Worm (Caenorhabditis elegans) whole organism, mixed stage, embryonic: Measurements from ENCODE around the gene srh-78.

Source experiments
- M03D4.4 ChIP-seq: sonication (generic microtip); optimal IDR thresholded peaks from 2 replicates; lab custom pipeline; 2017; ENCODE audit warnings: mild to moderate bottlenecking, missing genetic modification characterization, missing compliant biosample characterization
- bed-3 ChIP-seq: fragments of 200-800 bp; sonication (Bioruptor generic); optimal IDR thresholded peaks from 3 replicates; lab custom pipeline; 2018; ENCODE audit warnings: mild to moderate bottlenecking, missing genetic modification characterization, moderate library complexity, missing compliant biosample characterization
- ceh-39 ChIP-seq: fragments of 150-350 bp; optimal IDR thresholded peaks from 2 replicates; lab custom pipeline; 2014; ENCODE audit warnings: missing biosample characterization, missing genetic modification characterization
- ceh-83 ChIP-seq: fragments of 200-800 bp; sonication (Bioruptor generic); optimal IDR thresholded peaks from 2 replicates; lab custom pipeline; 2018; ENCODE audit warnings: mild to moderate bottlenecking, missing genetic modification characterization, missing compliant biosample characterization
- ces-1 ChIP-seq: fragments of 150-350 bp; optimal IDR thresholded peaks from 2 replicates; lab custom pipeline; 2014; ENCODE audit warnings: missing biosample characterization, missing genetic modification reagents, missing genetic modification characterization
- flh-1 ChIP-seq: fragments of 200-800 bp; sonication (Bioruptor generic); optimal IDR thresholded peaks from 2 replicates; lab custom pipeline; 2018; ENCODE audit warnings: mild to moderate bottlenecking, missing genetic modification characterization, moderate library complexity, missing compliant biosample characterization
- ham-2 ChIP-seq: fragments of 200-800 bp; sonication (Bioruptor generic); optimal IDR thresholded peaks from 2 replicates; lab custom pipeline; 2018; ENCODE audit warnings: mild to moderate bottlenecking, missing genetic modification characterization, missing compliant biosample characterization
- hlh-1 ChIP-seq: fragments of 150-350 bp; optimal IDR thresholded peaks from 2 replicates; lab custom pipeline; 2014; ENCODE audit warnings: missing biosample characterization, missing genetic modification reagents, missing genetic modification characterization
- lin-13 ChIP-seq: fragments of 150-350 bp; optimal IDR thresholded peaks from 2 replicates; lab custom pipeline; 2014; ENCODE audit warnings: missing biosample characterization, missing genetic modification characterization
- lin-32 ChIP-seq: fragments of 200-800 bp; sonication (Bioruptor generic); optimal IDR thresholded peaks from 2 replicates; lab custom pipeline; 2018; ENCODE audit warnings: mild to moderate bottlenecking, missing genetic modification characterization, missing compliant biosample characterization
- lsy-2 ChIP-seq: fragments of 150-350 bp; optimal IDR thresholded peaks from 2 replicates; lab custom pipeline; 2014; ENCODE audit warnings: missing biosample characterization, missing genetic modification characterization
- mep-1 ChIP-seq: fragments of 150-350 bp; optimal IDR thresholded peaks from 2 replicates; lab custom pipeline; 2017; ENCODE audit warnings: missing biosample characterization, missing genetic modification reagents, missing genetic modification characterization, inconsistent platforms
- nhr-12 ChIP-seq: fragments of 150-350 bp; optimal IDR thresholded peaks from 2 replicates; lab custom pipeline; 2014; ENCODE audit warnings: missing biosample characterization, missing genetic modification characterization
- nhr-28 ChIP-seq: fragments of 150-350 bp; optimal IDR thresholded peaks from 2 replicates; lab custom pipeline; 2014; ENCODE audit warnings: missing biosample characterization, missing genetic modification characterization
- nhr-76 ChIP-seq: sonication (generic microtip); optimal IDR thresholded peaks from 2 replicates; lab custom pipeline; 2017; ENCODE audit warnings: missing biosample characterization, missing genetic modification characterization
- pha-4 ChIP-seq: fragments of 150-350 bp; optimal IDR thresholded peaks from 2 replicates; lab custom pipeline; 2018; ENCODE audit warnings: missing biosample characterization, missing genetic modification reagents, missing genetic modification characterization
- sem-2 ChIP-seq: fragments of 200-800 bp; sonication (Bioruptor generic); optimal IDR thresholded peaks from 2 replicates; lab custom pipeline; 2018; ENCODE audit warnings: mild to moderate bottlenecking, missing genetic modification characterization, missing compliant biosample characterization
- snpc-4 ChIP-seq: fragments of 150-350 bp; optimal IDR thresholded peaks from 2 replicates; lab custom pipeline; 2014; ENCODE audit warnings: missing biosample characterization, missing genetic modification characterization
- unc-39 ChIP-seq: fragments of 150-350 bp; optimal IDR thresholded peaks from 2 replicates; lab custom pipeline; 2014; ENCODE audit warnings: missing biosample characterization, missing genetic modification characterization
- unc-62 ChIP-seq: fragments of 150-350 bp; optimal IDR thresholded peaks from 2 replicates; lab custom pipeline; 2014; ENCODE audit warnings: missing biosample characterization, missing genetic modification reagents, missing genetic modification characterization
- zip-8 ChIP-seq: fragments of 150-350 bp; optimal IDR thresholded peaks from 2 replicates; lab custom pipeline; 2014; ENCODE audit warnings: missing biosample characterization, missing genetic modification characterization
- ztf-11 ChIP-seq: fragments of 150-350 bp; optimal IDR thresholded peaks from 2 replicates; lab custom pipeline; 2014; ENCODE audit warnings: missing biosample characterization, missing genetic modification characterization

The srh-78 gene

DNA sequence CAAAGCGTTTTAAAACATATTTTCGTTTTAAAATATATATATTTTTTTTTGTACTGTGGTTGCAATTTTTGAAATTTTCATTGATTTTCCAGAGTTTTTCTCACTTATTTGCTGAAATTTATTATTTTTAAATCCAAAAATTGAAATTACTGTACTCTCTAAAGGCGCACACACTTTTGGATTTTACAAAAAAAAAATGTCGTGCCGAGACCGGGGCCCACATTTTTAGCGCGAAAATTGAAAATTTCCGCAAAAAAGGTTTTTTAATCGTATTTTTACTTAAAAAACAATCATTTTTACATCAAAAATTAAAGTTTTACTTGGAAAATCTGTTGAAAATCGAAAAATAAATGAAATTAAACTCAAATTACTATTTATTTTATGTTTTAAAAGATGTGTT lies 31.8 kb upstream of the srh-78 start:
- TF ChIP-seq pha-4 (tag; lab: Kevin White, UChicago) (no peak), bed-3 (GFP tag; lab: Kevin White, UChicago) (no peak), nhr-76 (tag; lab: Kevin White, UChicago) (no peak), lin-13 (tag; lab: Kevin White, UChicago) (no peak), M03D4.4 (tag; lab: Kevin White, UChicago) (no peak), sem-2 (GFP tag; lab: Kevin White, UChicago) (no peak), nhr-12 (tag; lab: Kevin White, UChicago) (no peak), ztf-11 (tag; lab: Kevin White, UChicago) (no peak), ces-1 (GFP tag; lab: Kevin White, UChicago) (no peak)

DNA sequence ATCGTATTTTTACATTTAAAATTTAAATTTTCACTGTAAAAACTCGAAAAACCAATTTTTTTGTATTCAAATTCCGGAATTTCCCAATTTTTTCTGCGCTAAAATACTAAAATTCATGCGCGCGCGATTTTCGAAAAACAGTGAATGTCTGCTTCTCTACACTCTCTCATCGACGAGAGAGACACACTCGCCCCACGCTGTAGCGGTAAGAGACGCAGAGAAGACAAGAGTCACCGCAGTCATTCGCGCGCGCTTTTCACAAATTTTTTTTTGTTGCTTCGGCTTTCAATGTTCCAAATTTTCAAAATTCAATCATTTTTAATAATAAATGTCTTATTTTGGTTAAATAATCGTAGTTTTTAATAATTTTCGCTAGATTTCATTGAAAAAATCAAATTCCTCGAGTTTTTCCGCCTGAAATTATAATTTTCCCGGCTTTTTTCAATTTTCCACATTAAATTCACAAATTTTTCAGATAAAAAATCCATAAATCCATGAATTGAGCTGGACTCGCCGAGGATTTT lies 31.2 kb upstream of the srh-78 start, which contains the start of gene arid-1:
TSS of gene arid-1 (plus strand) at position 474 of the 524 bp plus-strand sequence.
- no peak for TF ChIP-seq hlh-1 (tag; lab: Kevin White, UChicago)
- peak; percentile 43 for TF ChIP-seq pha-4 (tag; lab: Kevin White, UChicago)
- peak; percentile 2 for TF ChIP-seq ham-2 (GFP tag; lab: Kevin White, UChicago)
- TF ChIP-seq mep-1 (tag; lab: Kevin White, UChicago), result peak; percentile 50
- TF ChIP-seq ces-1 (GFP tag; lab: Kevin White, UChicago), result peak; percentile 7
- TF ChIP-seq snpc-4 (tag; lab: Kevin White, UChicago), result no peak

DNA sequence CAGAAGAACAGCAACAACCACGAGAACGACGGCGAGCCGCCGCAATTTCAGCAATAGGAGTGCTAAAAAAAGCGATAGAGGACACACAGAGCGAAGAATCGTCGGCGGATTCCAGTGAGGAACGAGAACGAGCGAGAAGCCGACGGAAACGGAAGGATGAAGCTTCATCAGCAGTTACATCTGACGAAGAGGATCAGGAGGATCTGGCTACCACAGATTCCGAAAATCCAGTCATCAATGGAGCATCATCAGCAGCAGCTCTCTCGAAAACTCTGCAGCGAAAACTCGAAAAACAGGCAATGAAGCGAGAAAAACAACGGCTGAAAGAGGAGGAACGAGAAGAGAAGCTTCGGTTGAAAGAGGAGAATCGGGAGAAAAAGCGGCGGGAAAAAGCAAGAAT lies 27.5 kb upstream of the srh-78 start:
- TF ChIP-seq ceh-83 (GFP tag; lab: Kevin White, UChicago) (peak; percentile 38), hlh-1 (tag; lab: Kevin White, UChicago) (no peak)

DNA sequence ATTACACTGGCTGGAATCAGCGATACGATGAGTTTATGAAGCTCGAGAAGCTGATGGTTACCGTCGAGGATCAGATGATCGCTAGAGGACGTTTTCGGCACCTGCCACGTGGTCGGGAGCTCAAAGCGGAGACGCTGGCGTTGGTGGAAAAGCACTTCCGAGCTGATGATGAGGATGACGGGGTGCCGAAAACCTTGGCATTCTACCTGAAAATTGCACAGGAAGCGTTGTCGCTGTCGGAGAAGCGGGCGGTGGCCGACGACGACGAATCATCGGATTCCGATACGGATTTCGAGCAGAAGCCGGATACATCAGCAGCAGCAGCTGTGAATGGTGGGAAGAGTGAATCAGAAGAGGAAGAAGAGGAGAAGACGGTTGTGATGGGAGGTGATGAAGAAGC lies 22.2 kb upstream of the srh-78 start:
- TF ChIP-seq bed-3 (GFP tag; lab: Kevin White, UChicago), result no peak
- no peak for TF ChIP-seq ham-2 (GFP tag; lab: Kevin White, UChicago)
- TF ChIP-seq ceh-83 (GFP tag; lab: Kevin White, UChicago), result no peak
- no peak for TF ChIP-seq nhr-28
- TF ChIP-seq hlh-1 (tag; lab: Kevin White, UChicago), result no peak

DNA sequence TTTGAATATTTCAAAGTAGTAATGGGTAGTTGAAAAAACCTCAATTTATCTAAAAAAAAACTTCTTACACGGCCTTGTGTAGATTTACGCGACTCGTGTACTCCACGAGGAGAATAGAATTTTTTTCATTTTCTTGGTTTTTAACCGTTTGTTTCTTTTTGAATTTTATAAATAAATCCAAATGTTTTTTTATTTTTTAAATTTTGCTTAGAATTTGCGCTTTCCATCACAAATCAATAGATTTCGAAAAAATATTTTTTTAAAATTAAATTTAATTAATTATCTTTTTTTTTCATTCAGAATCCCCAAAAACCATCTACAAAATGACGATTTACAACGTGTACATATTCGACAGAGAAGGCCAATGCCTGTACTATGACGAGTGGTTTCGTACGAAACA lies 15.6 kb upstream of the srh-78 start, which contains the start of gene trpp-1:
TSS of gene trpp-1 (plus strand) at position 301 of the 400 bp plus-strand sequence.
- TF ChIP-seq mep-1 (tag; lab: Kevin White, UChicago) (no peak), lin-32 (GFP tag; lab: Kevin White, UChicago) (no peak), unc-39 (tag; lab: Kevin White, UChicago) (no peak), unc-62 (GFP tag; lab: Kevin White, UChicago) (no peak)

DNA sequence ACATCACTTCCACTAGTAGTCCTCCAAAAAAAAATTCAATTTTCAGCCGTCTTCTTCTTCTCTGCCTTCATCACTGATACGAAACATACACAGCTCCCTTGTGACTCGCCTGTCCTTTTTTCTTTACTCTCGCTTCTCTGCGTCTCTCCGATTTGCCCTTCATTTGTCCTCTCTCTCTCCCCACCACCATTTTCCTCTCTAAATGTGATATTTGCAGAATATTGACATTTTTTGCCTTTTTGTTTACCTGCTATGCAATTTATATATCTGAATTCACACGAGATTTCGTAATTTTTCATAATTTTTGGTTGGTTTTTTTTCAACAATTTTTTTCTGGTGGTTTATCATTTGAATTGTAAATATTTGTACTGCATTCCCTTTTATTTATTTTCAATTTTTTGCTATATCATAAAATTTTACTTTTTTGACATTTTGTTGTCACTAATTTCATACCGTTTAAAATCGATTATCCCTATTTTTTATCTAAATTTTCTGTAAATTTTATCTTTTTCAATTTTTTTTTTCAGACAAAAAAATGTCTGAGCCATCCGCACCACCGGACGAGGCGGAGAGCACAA lies 13.0 kb upstream of the srh-78 start, which contains the start of gene lec-12:
TSS of gene lec-12 (plus strand) at position 528 of the 578 bp plus-strand sequence.
- TF ChIP-seq ces-1 (GFP tag; lab: Kevin White, UChicago) (peak; percentile 30), lsy-2 (tag; lab: Kevin White, UChicago) (no peak)

DNA sequence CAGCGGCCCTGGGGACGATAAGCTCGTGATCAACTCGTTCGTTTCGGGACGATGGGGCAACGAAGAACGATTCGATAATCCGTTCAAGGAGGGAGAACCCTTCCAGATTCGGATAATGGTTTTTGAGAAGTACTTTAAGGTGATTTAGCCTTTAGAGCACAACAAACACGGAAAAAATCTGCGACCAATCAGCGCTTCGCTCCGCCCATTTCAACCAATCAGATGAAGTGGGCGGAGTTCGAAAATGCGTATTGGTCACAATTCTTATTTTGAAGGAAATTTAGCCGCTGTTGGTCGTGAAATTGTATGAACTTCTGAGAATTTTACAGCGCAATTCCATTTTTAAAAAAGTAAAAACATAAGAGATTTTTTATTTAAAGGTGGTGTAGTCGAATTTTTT lies 10.1 kb upstream of the srh-78 start:
- no peak for TF ChIP-seq zip-8 (tag; lab: Kevin White, UChicago)
- TF ChIP-seq nhr-12 (tag; lab: Kevin White, UChicago), result no peak
- TF ChIP-seq unc-39 (tag; lab: Kevin White, UChicago), result no peak
- no peak for TF ChIP-seq ceh-39 (tag; lab: Kevin White, UChicago)
- no peak for TF ChIP-seq unc-62 (GFP tag; lab: Kevin White, UChicago)
- TF ChIP-seq flh-1 (GFP tag; lab: Kevin White, UChicago), result no peak
- no peak for TF ChIP-seq bed-3 (GFP tag; lab: Kevin White, UChicago)
- no peak for TF ChIP-seq hlh-1 (tag; lab: Kevin White, UChicago)
